Worm (Caenorhabditis elegans) whole organism, late embryonic: ENCODE measurements around the gene str-207.

ENCODE experiments used
- Y22D7AL.16 ChIP-seq: sonication (generic microtip); optimal IDR thresholded peaks from 2 replicates; lab custom pipeline; 2016; ENCODE audit warnings: missing genetic modification characterization, missing compliant biosample characterization
- ama-1 ChIP-seq: fragments of 150-350 bp; optimal IDR thresholded peaks from 2 replicates; lab custom pipeline; 2014
- ceh-31 ChIP-seq: sonication (generic microtip); optimal IDR thresholded peaks from 2 replicates; lab custom pipeline; 2016; ENCODE audit warnings: missing genetic modification characterization, missing compliant biosample characterization
- nfya-1 ChIP-seq: sonication (generic microtip); optimal IDR thresholded peaks from 2 replicates; lab custom pipeline; 2017; ENCODE audit warnings: missing genetic modification characterization, mild to moderate bottlenecking, missing compliant biosample characterization, antibody characterized with exemption, moderate library complexity
- nhr-11 ChIP-seq: fragments of 150-350 bp; optimal IDR thresholded peaks from 2 replicates; lab custom pipeline; 2014; ENCODE audit warnings: missing biosample characterization, missing genetic modification characterization
- npax-4 ChIP-seq: sonication (generic microtip); optimal IDR thresholded peaks from 2 replicates; lab custom pipeline; 2016; ENCODE audit warnings: missing genetic modification characterization, missing compliant biosample characterization
- odd-2 ChIP-seq: sonication (generic microtip); optimal IDR thresholded peaks from 2 replicates; lab custom pipeline; 2017; ENCODE audit warnings: antibody characterized with exemption, mild to moderate bottlenecking, missing genetic modification characterization, missing compliant biosample characterization
- pha-4 ChIP-seq: fragments of 150-350 bp; optimal IDR thresholded peaks from 2 replicates; lab custom pipeline; 2018; ENCODE audit warnings: missing biosample characterization, missing genetic modification reagents, missing genetic modification characterization
- pqm-1 ChIP-seq: sonication (generic microtip); optimal IDR thresholded peaks from 2 replicates; lab custom pipeline; 2016; ENCODE audit warnings: missing genetic modification characterization, missing compliant biosample characterization
- ref-2 ChIP-seq: sonication (generic microtip); optimal IDR thresholded peaks from 2 replicates; lab custom pipeline; 2016; ENCODE audit warnings: missing genetic modification characterization, missing compliant biosample characterization
- rnt-1 ChIP-seq: sonication (generic microtip); optimal IDR thresholded peaks from 2 replicates; lab custom pipeline; 2016; ENCODE audit warnings: missing genetic modification characterization, missing compliant biosample characterization
- sox-4 ChIP-seq: sonication (generic microtip); optimal IDR thresholded peaks from 2 replicates; lab custom pipeline; 2017; ENCODE audit warnings: mild to moderate bottlenecking, missing genetic modification characterization, inconsistent platforms, missing compliant biosample characterization
- tbx-2 ChIP-seq: sonication (generic microtip); optimal IDR thresholded peaks from 2 replicates; lab custom pipeline; 2016; ENCODE audit warnings: missing genetic modification characterization, missing compliant biosample characterization
- unc-86 ChIP-seq: sonication (generic microtip); optimal IDR thresholded peaks from 2 replicates; lab custom pipeline; 2016; ENCODE audit warnings: missing genetic modification characterization, missing compliant biosample characterization

DNA sequence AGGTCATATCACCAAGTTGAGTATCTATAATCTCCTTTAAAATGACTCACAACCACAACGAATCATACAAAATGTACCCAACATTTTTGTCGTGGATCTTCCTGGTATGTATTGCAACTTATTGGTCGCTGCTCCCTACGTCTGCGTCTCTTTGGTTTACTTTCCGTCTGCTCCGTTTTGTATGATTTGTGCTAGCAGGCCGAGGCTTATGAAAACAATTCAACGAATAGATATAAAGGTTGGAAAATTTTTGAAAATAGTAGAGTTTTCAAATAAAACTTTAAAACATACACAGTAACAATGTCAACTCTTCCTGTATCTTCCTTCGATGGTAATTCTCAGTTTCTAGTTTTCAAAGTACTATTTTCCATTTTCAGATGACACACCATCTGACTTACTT is 49.9 kb downstream of the str-207 start, which contains the start of gene srr-8:
- TF ChIP-seq rnt-1 (tag; lab: Kevin White, UChicago) (no peak), ama-1 (no peak), Y22D7AL.16 (tag; lab: Kevin White, UChicago) (no peak), odd-2 (tag; lab: Kevin White, UChicago) (no peak), pha-4 (no peak), ref-2 (no peak), nfya-1 (tag; lab: Kevin White, UChicago) (no peak), tbx-2 (tag; lab: Kevin White, UChicago) (no peak), unc-86 (no peak), nhr-11 (no peak), npax-4 (no peak), ceh-31 (tag; lab: Kevin White, UChicago) (no peak), pqm-1 (tag; lab: Kevin White, UChicago) (no peak), sox-4 (tag; lab: Kevin White, UChicago) (no peak)
